Fruit fly (Drosophila melanogaster): ENCODE results near the gene Atg1.

Atg1 gene

dm6 chr3L:12843056-12843799 is 38.3 kb upstream of the Atg1 start, which contains the start of gene nebu (continued):
- TF ChIP-seq CG18476 (GFP tag; optimal IDR thresholded peaks at IDR 0.05): peak; percentile 93
- TF ChIP-seq CG10267 (tag; optimal IDR thresholded peaks at IDR 0.05): peak; percentile 85
- TF ChIP-seq zfh1 (GFP tag; IDR thresholded peaks at IDR 0.05): peak; percentile 96
- TF ChIP-seq aop (GFP tag; IDR thresholded peaks at IDR 0.05): 0 out of 2 replicates have a peak, but pooled peaks have one; percentile 72
- peak; percentile 97 for TF ChIP-seq Dek (tag; optimal IDR thresholded peaks at IDR 0.05)
- peak; percentile 91 for TF ChIP-seq CG31388 (GFP tag; optimal IDR thresholded peaks at IDR 0.05)
- TF ChIP-seq chinmo (GFP tag; IDR thresholded peaks at IDR 0.05; ENCODE audit: partially characterized antibody): no peak
- TF ChIP-seq CG12744 (GFP tag; optimal IDR thresholded peaks at IDR 0.05): peak; percentile 96
- TF ChIP-seq stc (GFP tag; IDR thresholded peaks at IDR 0.05): peak; percentile 95
- peak; percentile 97 for TF ChIP-seq Side (GFP tag; optimal IDR thresholded peaks at IDR 0.05)
- TF ChIP-seq chn (GFP tag; optimal IDR thresholded peaks at IDR 0.05): peak; percentile 93

DNA sequence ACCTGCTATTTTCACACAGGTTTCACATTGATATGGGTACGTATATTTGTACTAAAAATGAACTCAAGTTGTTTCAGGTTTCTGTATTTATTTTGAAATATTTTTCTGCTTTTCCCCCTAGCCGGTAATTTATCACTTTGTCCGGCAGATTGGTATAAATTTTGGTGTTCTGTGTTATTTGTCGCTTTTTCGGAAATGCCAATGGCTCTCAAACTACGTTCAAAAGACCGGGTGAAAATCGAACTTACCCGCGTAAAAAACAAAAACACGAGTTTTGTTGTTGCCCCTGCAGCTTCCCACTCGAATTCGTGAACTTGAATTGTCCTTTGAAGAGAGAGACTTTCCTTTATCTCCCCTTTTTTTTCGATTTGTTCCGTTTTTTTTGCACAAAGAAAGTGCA is 37.6 kb upstream of the Atg1 start:
- TF ChIP-seq nmo (GFP tag; optimal IDR thresholded peaks at IDR 0.05): no peak
- no peak for TF ChIP-seq CG14050 (GFP tag; IDR thresholded peaks at IDR 0.05)
- peak; percentile 94 for TF ChIP-seq CG6654 (GFP tag; optimal IDR thresholded peaks at IDR 0.05)
- no peak for TF ChIP-seq NfI (GFP tag; optimal IDR thresholded peaks at IDR 0.05)
- no peak for TF ChIP-seq CoRest (tag; optimal IDR thresholded peaks at IDR 0.05)
- TF ChIP-seq knrl (GFP tag; IDR thresholded peaks at IDR 0.05; ENCODE audit: partially characterized antibody): no peak
- TF ChIP-seq CG8944 (GFP tag; optimal IDR thresholded peaks at IDR 0.05): no peak
- no peak for TF ChIP-seq Blimp-1 (GFP tag; optimal IDR thresholded peaks at IDR 0.05)

dm6 chr3L:12841459-12841858 is 36.5 kb upstream of the Atg1 start:
- no peak for TF ChIP-seq sc (optimal IDR thresholded peaks at IDR 0.05)
- TF ChIP-seq sc (GFP tag; optimal IDR thresholded peaks at IDR 0.05): peak; percentile 22
- peak; percentile 53 for TF ChIP-seq CG7987 (GFP tag; optimal IDR thresholded peaks at IDR 0.05)
- TF ChIP-seq sisA (GFP tag; IDR thresholded peaks at IDR 0.05): no peak
- no peak for TF ChIP-seq Optix (GFP tag; IDR thresholded peaks at IDR 0.05)
- no peak for TF ChIP-seq fu2 (GFP tag; optimal IDR thresholded peaks at IDR 0.05)
- peak in 1 of 2 experiments; percentile 30 for TF ChIP-seq bsh (GFP tag; optimal IDR thresholded peaks at IDR 0.05)
- TF ChIP-seq CG14965 (GFP tag; optimal IDR thresholded peaks at IDR 0.05; ENCODE audit: borderline replicate concordance): no peak
- TF ChIP-seq chinmo (GFP tag; IDR thresholded peaks at IDR 0.05; ENCODE audit: partially characterized antibody): 0 out of 4 replicates have a peak, but pooled peaks have one; percentile 9
- no peak for TF ChIP-seq ci (GFP tag; IDR thresholded peaks at IDR 0.05)
- no peak for TF ChIP-seq CG8290 (GFP tag; optimal IDR thresholded peaks at IDR 0.05)
- peak in 1 of 2 experiments; percentile 33 for TF ChIP-seq CG8290 (tag; optimal IDR thresholded peaks at IDR 0.05)
- no peak for TF ChIP-seq CG4617 (GFP tag; optimal IDR thresholded peaks at IDR 0.05; ENCODE audit: borderline replicate concordance)
- no peak for TF ChIP-seq CG8924 (tag; optimal IDR thresholded peaks at IDR 0.05)
- no peak for TF ChIP-seq hbn (GFP tag; IDR thresholded peaks at IDR 0.05; ENCODE audit: partially characterized antibody)
- TF ChIP-seq CG13775 (GFP tag; optimal IDR thresholded peaks at IDR 0.05): no peak
- no peak for TF ChIP-seq CG10979 (tag; optimal IDR thresholded peaks at IDR 0.05)
- TF ChIP-seq CG6689 (GFP tag; IDR thresholded peaks at IDR 0.05): no peak
- TF ChIP-seq CG6813 (GFP tag; optimal IDR thresholded peaks at IDR 0.05): peak; percentile 22
- TF ChIP-seq ttk (GFP tag; IDR thresholded peaks at IDR 0.05): no peak
- TF ChIP-seq ems (GFP tag; optimal IDR thresholded peaks at IDR 0.05): no peak
- TF ChIP-seq CG31224 (GFP tag; IDR thresholded peaks at IDR 0.05): no peak
- TF ChIP-seq phol (tag; optimal IDR thresholded peaks at IDR 0.05): no peak
- no peak for TF ChIP-seq CG32532 (GFP tag; IDR thresholded peaks at IDR 0.05)
- no peak for TF ChIP-seq aop (GFP tag; IDR thresholded peaks at IDR 0.05)
- no peak for TF ChIP-seq CG3163 (GFP tag; optimal IDR thresholded peaks at IDR 0.05)
- TF ChIP-seq ara (GFP tag; IDR thresholded peaks at IDR 0.05): peak; percentile 48; the same call in 1 of the 2 replicates
- TF ChIP-seq CG6765 (GFP tag; optimal IDR thresholded peaks at IDR 0.05): no peak
- no peak for TF ChIP-seq peb (GFP tag; IDR thresholded peaks at IDR 0.05)
- TF ChIP-seq CG11456 (GFP tag; IDR thresholded peaks at IDR 0.05): no peak

All from whole organism, embryonic.